Fruit fly (Drosophila melanogaster) whole organism, embryonic: ENCODE data around the gene CG32298.

Source experiments
- CG12071 ChIP-seq: fragments of 200-800 bp; sonication (Bioruptor generic); optimal IDR thresholded peaks from 3 replicates; lab custom pipeline; 2018; ENCODE audit warnings: missing biosample characterization, mild to moderate bottlenecking, missing genetic modification characterization
- CG13624 ChIP-seq: fragments of 200-800 bp; sonication (Bioruptor generic); optimal IDR thresholded peaks from 2 replicates; lab custom pipeline; 2016; ENCODE audit warnings: missing biosample characterization, missing genetic modification characterization
- CG15011 ChIP-seq: fragments of 200-800 bp; sonication (Bioruptor generic); optimal IDR thresholded peaks from 3 replicates; lab custom pipeline; 2018; ENCODE audit warnings: missing biosample characterization, mild to moderate bottlenecking, missing genetic modification characterization
- CG15073 ChIP-seq: fragments of 200-800 bp; sonication (Bioruptor generic); optimal IDR thresholded peaks from 2 replicates; lab custom pipeline; 2016; ENCODE audit warnings: missing biosample characterization, missing genetic modification characterization
- CG15479 ChIP-seq: fragments of 200-800 bp; sonication (Bioruptor generic); optimal IDR thresholded peaks from 3 replicates; lab custom pipeline; 2019; ENCODE audit warnings: missing biosample characterization, mild to moderate bottlenecking, missing genetic modification characterization, moderate library complexity
- CG18476 ChIP-seq: fragments of 200-800 bp; sonication (Bioruptor generic); optimal IDR thresholded peaks from 2 replicates; lab custom pipeline; 2016; ENCODE audit warnings: missing biosample characterization, mild to moderate bottlenecking, missing genetic modification characterization
- CG18764 ChIP-seq: fragments of 200-800 bp; sonication (Bioruptor generic); optimal IDR thresholded peaks from 3 replicates; lab custom pipeline; 2016; ENCODE audit warnings: missing biosample characterization, missing genetic modification characterization
- CG32767 ChIP-seq: fragments of 200-800 bp; sonication (Bioruptor generic); IDR thresholded peaks from 2 replicates; pipeline ENCODE4 v1.3.6; 2022; ENCODE audit warnings: missing biosample characterization, missing genetic modification characterization
- CG33213 ChIP-seq: fragments of 200-800 bp; sonication (Bioruptor generic); optimal IDR thresholded peaks from 3 replicates; lab custom pipeline; 2016; ENCODE audit warnings: missing biosample characterization, missing genetic modification characterization
- CG34376 ChIP-seq: fragments of 200-800 bp; sonication (Bioruptor generic); optimal IDR thresholded peaks from 2 replicates; lab custom pipeline; 2018; ENCODE audit warnings: missing biosample characterization, mild to moderate bottlenecking, missing genetic modification characterization
- CG4328 ChIP-seq: fragments of 200-800 bp; sonication (Bioruptor generic); optimal IDR thresholded peaks from 3 replicates; lab custom pipeline; 2017; ENCODE audit warnings: missing biosample characterization, missing genetic modification reagents, missing genetic modification characterization
- CG5180 ChIP-seq: fragments of 200-800 bp; sonication (Bioruptor generic); optimal IDR thresholded peaks from 3 replicates; lab custom pipeline; 2017; ENCODE audit warnings: missing biosample characterization, missing genetic modification characterization, mild to moderate bottlenecking, moderate library complexity, missing genetic modification reagents
- CG5245 ChIP-seq: fragments of 200-800 bp; sonication (Bioruptor generic); optimal IDR thresholded peaks from 3 replicates; lab custom pipeline; 2016; ENCODE audit warnings: missing biosample characterization, missing genetic modification characterization
- CG6175 ChIP-seq: fragments of 200-800 bp; sonication (Bioruptor generic); IDR thresholded peaks from 3 replicates; pipeline ENCODE4 v1.3.6; 2022; ENCODE audit warnings: missing biosample characterization, missing genetic modification characterization
- CG7271 ChIP-seq: fragments of 200-800 bp; sonication (Bioruptor generic); optimal IDR thresholded peaks from 2 replicates; lab custom pipeline; 2018; ENCODE audit warnings: missing biosample characterization, mild to moderate bottlenecking, missing genetic modification characterization, moderate library complexity
- CG8281 ChIP-seq: fragments of 200-800 bp; sonication (Bioruptor generic); optimal IDR thresholded peaks from 2 replicates; lab custom pipeline; 2018; ENCODE audit warnings: missing biosample characterization, mild to moderate bottlenecking, missing genetic modification characterization, moderate library complexity
- CrebB ChIP-seq: fragments of 200-800 bp; sonication (Bioruptor generic); optimal IDR thresholded peaks from 3 replicates; lab custom pipeline; 2018; ENCODE audit warnings: missing biosample characterization, mild to moderate bottlenecking, missing genetic modification characterization
- Dp ChIP-seq: fragments of 200-800 bp; sonication (Bioruptor generic); optimal IDR thresholded peaks from 2 replicates; lab custom pipeline; 2018; ENCODE audit warnings: missing biosample characterization, mild to moderate bottlenecking, missing genetic modification characterization, moderate library complexity
- Hey ChIP-seq: fragments of 200-800 bp; sonication (Bioruptor generic); optimal IDR thresholded peaks from 3 replicates; lab custom pipeline; 2018; ENCODE audit warnings: missing biosample characterization, mild to moderate bottlenecking, missing genetic modification characterization
- Hmr ChIP-seq: fragments of 200-800 bp; sonication (Bioruptor generic); optimal IDR thresholded peaks from 3 replicates; lab custom pipeline; 2017; ENCODE audit warnings: mild to moderate bottlenecking, missing biosample characterization, missing genetic modification reagents, missing genetic modification characterization
- Lhr ChIP-seq: fragments of 200-800 bp; sonication (Bioruptor generic); optimal IDR thresholded peaks from 3 replicates; lab custom pipeline; 2017; ENCODE audit warnings: mild to moderate bottlenecking, missing biosample characterization, missing genetic modification reagents, missing genetic modification characterization
- Med ChIP-seq: fragments of 200-800 bp; sonication (Bioruptor generic); peaks from one replicate; lab custom pipeline; 2016; ENCODE audit warnings: missing biosample characterization, missing genetic modification characterization, mild to moderate bottlenecking, inconsistent platforms, moderate library complexity
- Pdp1 ChIP-seq, 2 experiments: fragments of 200-800 bp; sonication (Bioruptor generic); optimal IDR thresholded peaks; 3 replicates each; lab custom pipeline; 2016; ENCODE audit warnings: missing biosample characterization in 2 of 2, missing genetic modification characterization in 2 of 2, mild to moderate bottlenecking in 1 of 2, moderate library complexity in 1 of 2
- Sox100B ChIP-seq: fragments of 200-800 bp; sonication (Bioruptor generic); optimal IDR thresholded peaks from 3 replicates; lab custom pipeline; 2018; ENCODE audit warnings: missing biosample characterization, mild to moderate bottlenecking, missing genetic modification characterization
- Sox102F ChIP-seq: fragments of 200-800 bp; sonication (Bioruptor generic); optimal IDR thresholded peaks from 2 replicates; lab custom pipeline; 2018; ENCODE audit warnings: missing biosample characterization, mild to moderate bottlenecking, missing genetic modification characterization, moderate library complexity
- Sry-β ChIP-seq: fragments of 200-800 bp; sonication (Bioruptor generic); optimal IDR thresholded peaks from 2 replicates; lab custom pipeline; 2018; ENCODE audit warnings: missing biosample characterization, mild to moderate bottlenecking, missing genetic modification characterization, moderate library complexity
- TFAM ChIP-seq: fragments of 200-800 bp; sonication (Bioruptor generic); optimal IDR thresholded peaks from 2 replicates; lab custom pipeline; 2017; ENCODE audit warnings: missing biosample characterization, missing genetic modification characterization, inconsistent platforms
- bcd ChIP-seq: fragments of 200-800 bp; sonication (Bioruptor generic); optimal IDR thresholded peaks from 2 replicates; lab custom pipeline; 2017; ENCODE audit warnings: missing biosample characterization, mild to moderate bottlenecking, missing genetic modification characterization
- chif ChIP-seq, 2 experiments: fragments of 200-800 bp; sonication (Bioruptor generic); optimal IDR thresholded peaks; 3 replicates each; lab custom pipeline; 2016; ENCODE audit warnings: missing biosample characterization in 2 of 2, missing genetic modification characterization in 2 of 2
- dpn ChIP-seq, 2 experiments: fragments of 200-800 bp; sonication (Bioruptor generic); optimal IDR thresholded peaks; 3 replicates each; lab custom pipeline; 2016; ENCODE audit warnings: missing biosample characterization in 2 of 2, missing genetic modification characterization in 2 of 2
- eve ChIP-seq, 2 experiments: fragments of >200 bp; optimal IDR thresholded peaks; 2 replicates each; lab custom pipeline; 2017; ENCODE audit warnings: missing biosample characterization in 2 of 2, missing genetic modification characterization in 2 of 2
- gcm ChIP-seq: fragments of 200-800 bp; sonication (Bioruptor generic); optimal IDR thresholded peaks from 2 replicates; lab custom pipeline; 2019; ENCODE audit warnings: missing biosample characterization, mild to moderate bottlenecking, missing genetic modification characterization, moderate library complexity
- gem ChIP-seq: fragments of 200-800 bp; sonication (Bioruptor generic); optimal IDR thresholded peaks from 2 replicates; lab custom pipeline; 2019; ENCODE audit warnings: missing biosample characterization, mild to moderate bottlenecking, missing genetic modification characterization, moderate library complexity
- gfzf ChIP-seq: fragments of 200-800 bp; sonication (Bioruptor generic); optimal IDR thresholded peaks from 2 replicates; lab custom pipeline; 2016; ENCODE audit warnings: missing biosample characterization, mild to moderate bottlenecking, missing genetic modification characterization, moderate library complexity
- hb ChIP-seq: fragments of 200-800 bp; sonication (Bioruptor generic); IDR thresholded peaks from 3 replicates; pipeline ENCODE4 v1.3.6; 2022; ENCODE audit warnings: missing biosample characterization, missing genetic modification characterization; ENCODE audit not compliant: partially characterized antibody
- hbn ChIP-seq: fragments of 200-800 bp; sonication (Bioruptor generic); IDR thresholded peaks from 2 replicates; pipeline ENCODE4 v1.3.6; 2022; ENCODE audit warnings: missing biosample characterization, missing genetic modification characterization; ENCODE audit not compliant: partially characterized antibody
- kah ChIP-seq: fragments of 200-800 bp; sonication (Bioruptor generic); optimal IDR thresholded peaks from 2 replicates; lab custom pipeline; 2018; ENCODE audit warnings: missing biosample characterization, mild to moderate bottlenecking, missing genetic modification characterization
- klu ChIP-seq: fragments of 200-800 bp; sonication (Bioruptor generic); IDR thresholded peaks from 2 replicates; pipeline ENCODE4 v1.3.6; 2022; ENCODE audit warnings: missing biosample characterization, missing genetic modification characterization
- lab ChIP-seq: fragments of 200-800 bp; sonication (Bioruptor generic); optimal IDR thresholded peaks from 3 replicates; lab custom pipeline; 2017; ENCODE audit warnings: missing biosample characterization, missing genetic modification characterization, mild to moderate bottlenecking, moderate library complexity, missing genetic modification reagents
- maf-S ChIP-seq: fragments of 200-800 bp; sonication (Bioruptor generic); optimal IDR thresholded peaks from 2 replicates; lab custom pipeline; 2016; ENCODE audit warnings: missing biosample characterization, missing genetic modification characterization
- nau ChIP-seq: fragments of 200-800 bp; sonication (Bioruptor generic); optimal IDR thresholded peaks from 3 replicates; lab custom pipeline; 2017; ENCODE audit warnings: missing biosample characterization, mild to moderate bottlenecking, missing genetic modification characterization, missing genetic modification reagents
- nerfin-1 ChIP-seq: fragments of 200-800 bp; sonication (Bioruptor generic); optimal IDR thresholded peaks from 3 replicates; lab custom pipeline; 2019; ENCODE audit warnings: missing biosample characterization, mild to moderate bottlenecking, missing genetic modification characterization, moderate library complexity
- oc ChIP-seq: fragments of 200-800 bp; sonication (Bioruptor generic); optimal IDR thresholded peaks from 2 replicates; lab custom pipeline; 2018; ENCODE audit warnings: missing biosample characterization, mild to moderate bottlenecking, missing genetic modification characterization, moderate library complexity
- p53 ChIP-seq: fragments of 200-800 bp; sonication (Bioruptor generic); optimal IDR thresholded peaks from 2 replicates; lab custom pipeline; 2016; ENCODE audit warnings: missing biosample characterization, missing genetic modification characterization
- sd ChIP-seq: fragments of 200-800 bp; sonication (Bioruptor generic); optimal IDR thresholded peaks from 3 replicates; lab custom pipeline; 2018; ENCODE audit warnings: missing biosample characterization, mild to moderate bottlenecking, missing genetic modification characterization, moderate library complexity
- trh ChIP-seq: fragments of 200-800 bp; sonication (Bioruptor generic); optimal IDR thresholded peaks from 2 replicates; lab custom pipeline; 2016; ENCODE audit warnings: missing biosample characterization, missing genetic modification characterization
- unpg ChIP-seq: fragments of 200-800 bp; sonication (Bioruptor generic); optimal IDR thresholded peaks from 3 replicates; lab custom pipeline; 2018; ENCODE audit warnings: missing biosample characterization, mild to moderate bottlenecking, missing genetic modification characterization, moderate library complexity
- vvl ChIP-seq: fragments of 200-800 bp; sonication (Bioruptor generic); IDR thresholded peaks from 2 replicates; pipeline ENCODE4 v1.3.6; 2022; ENCODE audit warnings: missing biosample characterization, missing genetic modification characterization

The CG32298 gene

dm6 chr3L:2392745-2393435, 2.1 kb upstream of the CG32298 start (continued):
- TF ChIP-seq CG5180 (GFP tag; lab: Kevin White, UChicago): peak; percentile 39
- TF ChIP-seq Lhr (GFP tag; lab: Kevin White, UChicago): no peak
- TF ChIP-seq gcm (GFP tag; lab: Kevin White, UChicago): peak; percentile 81
- TF ChIP-seq klu: no peak
- peak; percentile 23 for TF ChIP-seq CG33213 (GFP tag; lab: Kevin White, UChicago)
- no peak for TF ChIP-seq CG4328 (GFP tag; lab: Kevin White, UChicago)
- TF ChIP-seq bcd: no peak
- no peak for TF ChIP-seq CG15073 (GFP tag; lab: Kevin White, UChicago)
- TF ChIP-seq unpg (GFP tag; lab: Kevin White, UChicago): no peak
- peak; percentile 9 for TF ChIP-seq Sry-β (GFP tag; lab: Kevin White, UChicago)
- TF ChIP-seq dpn (GFP tag; optimal IDR thresholded peaks at IDR 0.05; lab: Kevin White, UChicago): no peak
- peak; percentile 22 for TF ChIP-seq CG8281
- peak; percentile 70 for TF ChIP-seq Med (GFP tag; lab: Kevin White, UChicago)
- TF ChIP-seq CG12071 (GFP tag; lab: Kevin White, UChicago): no peak
- TF ChIP-seq eve (GFP tag; optimal IDR thresholded peaks at IDR 0.05; lab: Kevin White, UChicago): peak in 1 of 2 experiments; percentile 49
- TF ChIP-seq CG13624: no peak
- peak; percentile 11 for TF ChIP-seq CG34376
- no peak for TF ChIP-seq CrebB
- TF ChIP-seq Dp (GFP tag; lab: Kevin White, UChicago): no peak
- TF ChIP-seq lab (GFP tag; lab: Kevin White, UChicago): peak; percentile 24
- peak; percentile 2 for TF ChIP-seq oc (tag; lab: Kevin White, UChicago)
- TF ChIP-seq gfzf: no peak
- peak; percentile 64 for TF ChIP-seq sd (tag; lab: Kevin White, UChicago)
- TF ChIP-seq kah (GFP tag; lab: Kevin White, UChicago): no peak
- TF ChIP-seq CG7271 (tag; lab: Kevin White, UChicago): no peak
- TF ChIP-seq vvl: 0 out of 2 replicates have a peak, but pooled peaks have one; percentile 14
- TF ChIP-seq maf-S (GFP tag; lab: Kevin White, UChicago): no peak
- no peak for TF ChIP-seq hbn (GFP tag; lab: Robert Waterston, UW)
- no peak for TF ChIP-seq TFAM (GFP tag; lab: Kevin White, UChicago)
- TF ChIP-seq Sox100B (GFP tag; lab: Kevin White, UChicago): peak; percentile 10
- TF ChIP-seq CG32767 (GFP tag; lab: Robert Waterston, UW): no peak
- TF ChIP-seq CG15479 (GFP tag; lab: Kevin White, UChicago): no peak
- TF ChIP-seq CG5245 (GFP tag; lab: Kevin White, UChicago): peak; percentile 40
- no peak for TF ChIP-seq nerfin-1 (tag; lab: Kevin White, UChicago)
- TF ChIP-seq CG15011 (GFP tag; lab: Kevin White, UChicago): no peak
- TF ChIP-seq CG18476 (GFP tag; lab: Kevin White, UChicago): no peak
- TF ChIP-seq CG18764: peak; percentile 34
- peak in 1 of 2 experiments; percentile 38 for TF ChIP-seq Pdp1 (GFP tag; optimal IDR thresholded peaks at IDR 0.05; lab: Kevin White, UChicago)
- TF ChIP-seq Hey (tag; lab: Kevin White, UChicago): no peak
- no peak for TF ChIP-seq chif (GFP tag; optimal IDR thresholded peaks at IDR 0.05; lab: Kevin White, UChicago)
- TF ChIP-seq CG6175 (GFP tag; lab: Robert Waterston, UW): 0 out of 3 replicates have a peak, but pooled peaks have one; percentile 49
- no peak for TF ChIP-seq Hmr (GFP tag; lab: Kevin White, UChicago)
- no peak for TF ChIP-seq trh
- peak; percentile 25 for TF ChIP-seq nau
- peak; percentile 20 for TF ChIP-seq gem (tag; lab: Kevin White, UChicago)
- no peak for TF ChIP-seq p53 (GFP tag; lab: Kevin White, UChicago)
- TF ChIP-seq hb: no peak
- peak; percentile 8 for TF ChIP-seq Sox102F (GFP tag; lab: Kevin White, UChicago)
